Worm (Caenorhabditis elegans) whole organism, L2 larva: Measurements from ENCODE around the gene W06G6.17.

Source experiments
- R02D3.7 ChIP-seq: fragments of 150-350 bp; optimal IDR thresholded peaks from 2 replicates; lab custom pipeline; 2014; ENCODE audit warnings: missing biosample characterization, missing genetic modification characterization
- Y55F3AM.14 ChIP-seq: fragments of 200-800 bp; sonication (Bioruptor generic); optimal IDR thresholded peaks from 2 replicates; lab custom pipeline; 2018; ENCODE audit warnings: mild to moderate bottlenecking, missing genetic modification characterization, missing compliant biosample characterization
- ZK546.5 ChIP-seq: sonication (generic microtip); optimal IDR thresholded peaks from 2 replicates; lab custom pipeline; 2017; ENCODE audit warnings: missing biosample characterization, missing genetic modification characterization
- alr-1 ChIP-seq: fragments of 150-350 bp; optimal IDR thresholded peaks from 2 replicates; lab custom pipeline; 2014; ENCODE audit warnings: missing biosample characterization, missing genetic modification characterization
- aly-2 ChIP-seq: fragments of 150-350 bp; optimal IDR thresholded peaks from 2 replicates; lab custom pipeline; 2014; ENCODE audit warnings: missing biosample characterization, missing genetic modification characterization
- ama-1 ChIP-seq: fragments of 150-350 bp; optimal IDR thresholded peaks from 2 replicates; lab custom pipeline; 2018; ENCODE audit warnings: inconsistent platforms
- blmp-1 ChIP-seq: sonication (generic microtip); optimal IDR thresholded peaks from 2 replicates; lab custom pipeline; 2017; ENCODE audit warnings: missing genetic modification characterization, mild to moderate bottlenecking, missing compliant biosample characterization, antibody characterized with exemption, moderate library complexity; ENCODE audit not compliant: insufficient read depth
- crh-2 ChIP-seq: sonication (generic microtip); optimal IDR thresholded peaks from 2 replicates; lab custom pipeline; 2017; ENCODE audit warnings: missing biosample characterization, missing genetic modification characterization
- dmd-4 ChIP-seq: sonication (generic microtip); optimal IDR thresholded peaks from 2 replicates; lab custom pipeline; 2017; ENCODE audit warnings: missing biosample characterization, missing genetic modification characterization
- egl-27 ChIP-seq: sonication (generic microtip); optimal IDR thresholded peaks from 3 replicates; lab custom pipeline; 2017; ENCODE audit warnings: missing biosample characterization, missing genetic modification reagents, missing genetic modification characterization
- elt-1 ChIP-seq: fragments of 150-350 bp; optimal IDR thresholded peaks from 2 replicates; lab custom pipeline; 2014; ENCODE audit warnings: missing biosample characterization, missing genetic modification characterization
- fos-1 ChIP-seq: fragments of 150-350 bp; optimal IDR thresholded peaks from 2 replicates; lab custom pipeline; 2014; ENCODE audit warnings: missing biosample characterization, missing genetic modification characterization
- gmeb-1 ChIP-seq: fragments of 150-350 bp; optimal IDR thresholded peaks from 2 replicates; lab custom pipeline; 2014; ENCODE audit warnings: missing biosample characterization, missing genetic modification characterization
- lin-13 ChIP-seq: fragments of 150-350 bp; optimal IDR thresholded peaks from 2 replicates; lab custom pipeline; 2014; ENCODE audit warnings: missing biosample characterization, missing genetic modification reagents, missing genetic modification characterization
- lin-39 ChIP-seq: fragments of 150-350 bp; optimal IDR thresholded peaks from 2 replicates; lab custom pipeline; 2014; ENCODE audit warnings: missing biosample characterization, missing genetic modification reagents, missing genetic modification characterization
- lsy-2 ChIP-seq, 2 experiments: fragments of 150-350 bp in 1 of 2; sonication (generic microtip) in 1 of 2; optimal IDR thresholded peaks; 2 replicates each; lab custom pipeline; 2014 to 2017; ENCODE audit warnings: missing biosample characterization in 2 of 2, missing genetic modification characterization in 2 of 2
- mab-5 ChIP-seq: fragments of 150-350 bp; optimal IDR thresholded peaks from 2 replicates; lab custom pipeline; 2014; ENCODE audit warnings: missing biosample characterization, missing genetic modification characterization
- mbf-1 ChIP-seq: sonication (generic microtip); optimal IDR thresholded peaks from 2 replicates; lab custom pipeline; 2017; ENCODE audit warnings: missing biosample characterization, missing genetic modification characterization
- mdl-1 ChIP-seq, 2 experiments: fragments of 150-350 bp in 1 of 2; sonication (generic microtip) in 1 of 2; optimal IDR thresholded peaks; 2 replicates each; lab custom pipeline; 2017; ENCODE audit warnings: missing biosample characterization in 2 of 2, missing genetic modification characterization in 2 of 2
- nhr-129 ChIP-seq: fragments of 150-350 bp; optimal IDR thresholded peaks from 2 replicates; lab custom pipeline; 2014; ENCODE audit warnings: missing biosample characterization, missing genetic modification characterization
- nhr-21 ChIP-seq: fragments of 150-350 bp; optimal IDR thresholded peaks from 2 replicates; lab custom pipeline; 2014; ENCODE audit warnings: missing biosample characterization, missing genetic modification characterization
- nhr-23 ChIP-seq: fragments of 150-350 bp; optimal IDR thresholded peaks from 2 replicates; lab custom pipeline; 2014; ENCODE audit warnings: missing biosample characterization, missing genetic modification reagents, missing genetic modification characterization
- nhr-25 ChIP-seq: fragments of 150-350 bp; sonication (generic microtip); optimal IDR thresholded peaks from 3 replicates; lab custom pipeline; 2014; ENCODE audit warnings: missing biosample characterization, missing genetic modification characterization
- nhr-6 ChIP-seq: fragments of 150-350 bp; optimal IDR thresholded peaks from 2 replicates; lab custom pipeline; 2014; ENCODE audit warnings: missing biosample characterization, missing genetic modification characterization
- nhr-77 ChIP-seq: fragments of 150-350 bp; optimal IDR thresholded peaks from 2 replicates; lab custom pipeline; 2014; ENCODE audit warnings: missing biosample characterization, missing genetic modification characterization
- peb-1 ChIP-seq: fragments of 150-350 bp; optimal IDR thresholded peaks from 2 replicates; lab custom pipeline; 2014; ENCODE audit warnings: missing biosample characterization, missing genetic modification characterization
- sem-4 ChIP-seq: fragments of 150-350 bp; optimal IDR thresholded peaks from 2 replicates; lab custom pipeline; 2014; ENCODE audit warnings: missing biosample characterization, missing genetic modification reagents, missing genetic modification characterization
- skn-1 ChIP-seq: sonication (generic microtip); optimal IDR thresholded peaks from 2 replicates; lab custom pipeline; 2017; ENCODE audit warnings: missing biosample characterization, missing genetic modification characterization
- sma-3 ChIP-seq: sonication (generic microtip); optimal IDR thresholded peaks from 2 replicates; lab custom pipeline; 2016; ENCODE audit warnings: missing genetic modification reagents, missing genetic modification characterization, missing compliant biosample characterization
- sma-9 ChIP-seq, 2 experiments: fragments of 150-350 bp in 1 of 2; sonication (generic microtip) in 1 of 2; optimal IDR thresholded peaks; 2 replicates each; lab custom pipeline; 2014 to 2016; ENCODE audit warnings: missing genetic modification characterization in 2 of 2, mild to moderate bottlenecking in 1 of 2, missing biosample characterization in 1 of 2, missing compliant biosample characterization in 1 of 2, missing genetic modification reagents in 1 of 2, moderate library complexity in 1 of 2
- snpc-4 ChIP-seq: fragments of 150-350 bp; optimal IDR thresholded peaks from 2 replicates; lab custom pipeline; 2014; ENCODE audit warnings: missing biosample characterization, missing genetic modification characterization
- unc-55 ChIP-seq: fragments of 150-350 bp; sonication (generic microtip); optimal IDR thresholded peaks from 3 replicates; lab custom pipeline; 2014; ENCODE audit warnings: missing biosample characterization, missing genetic modification reagents, missing genetic modification characterization
- zag-1 ChIP-seq: fragments of 150-350 bp; optimal IDR thresholded peaks from 2 replicates; lab custom pipeline; 2014; ENCODE audit warnings: missing biosample characterization, missing genetic modification characterization
- ztf-4 ChIP-seq: fragments of 150-350 bp; optimal IDR thresholded peaks from 2 replicates; lab custom pipeline; 2014; ENCODE audit warnings: missing biosample characterization, missing genetic modification characterization

Gene W06G6.17

ce11 chrV:16610791-16611385, 34.2 kb downstream of the W06G6.17 start, which contains the start of gene srw-54:
TSS of gene srw-54 (plus strand) at chrV:16611335.
- peak; percentile 49 for TF ChIP-seq fos-1
- no peak for TF ChIP-seq nhr-25 (tag; lab: Kevin White, UChicago)

- TF ChIP-seq sem-4 (no peak), ama-1 (lab: Kevin White, UChicago) (no peak), fos-1 (peak; percentile 84), zag-1 (tag; lab: Kevin White, UChicago) (no peak), ztf-4 (tag; lab: Kevin White, UChicago) (no peak), aly-2 (tag; lab: Kevin White, UChicago) (no peak), sma-9 (GFP tag; optimal IDR thresholded peaks at IDR 0.05; lab: Kevin White, UChicago) (peak; percentile 10), sma-9 (tag; optimal IDR thresholded peaks at IDR 0.05; lab: Kevin White, UChicago) (no peak), sma-3 (no peak), nhr-25 (tag; lab: Kevin White, UChicago) (no peak), crh-2 (tag; lab: Kevin White, UChicago) (peak; percentile 13), dmd-4 (tag; lab: Kevin White, UChicago) (no peak), nhr-23 (tag; lab: Kevin White, UChicago) (no peak), blmp-1 (tag; lab: Kevin White, UChicago) (no peak), gmeb-1 (tag; lab: Kevin White, UChicago) (no peak), nhr-129 (tag; lab: Kevin White, UChicago) (no peak), nhr-21 (tag; lab: Kevin White, UChicago) (no peak), ZK546.5 (tag; lab: Kevin White, UChicago) (no peak), elt-1 (tag; lab: Kevin White, UChicago) (no peak), mbf-1 (no peak), nhr-6 (tag; lab: Kevin White, UChicago) (no peak), nhr-77 (no peak), unc-55 (GFP tag; lab: Kevin White, UChicago) (no peak)
Measured at ce11 chrV:16610094-16610493, 35.0 kb downstream of the W06G6.17 start.

DNA sequence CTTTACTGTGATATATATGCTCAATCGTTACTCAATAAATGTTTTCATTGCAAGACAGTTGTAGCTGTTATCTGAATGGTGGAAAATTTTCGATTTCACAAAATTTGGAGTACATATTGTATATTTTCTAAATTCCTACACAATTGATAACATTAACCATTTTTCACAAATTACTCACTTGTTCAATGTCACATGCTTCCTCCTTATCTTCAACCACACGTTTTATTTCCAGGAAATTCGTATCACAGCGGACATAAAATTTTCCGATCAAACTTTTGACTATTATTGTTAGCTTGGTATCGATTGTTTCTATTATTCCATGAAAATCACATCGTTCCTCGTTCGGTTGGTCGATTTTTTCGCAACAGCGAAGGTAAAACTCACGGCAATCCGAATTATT, 36.6 kb downstream of the W06G6.17 start:
- TF ChIP-seq sma-3 (no peak), fos-1 (peak; percentile 24), dmd-4 (tag; lab: Kevin White, UChicago) (no peak), mab-5 (tag; lab: Kevin White, UChicago) (no peak), mbf-1 (no peak), lin-13 (GFP tag; lab: Kevin White, UChicago) (no peak), nhr-6 (tag; lab: Kevin White, UChicago) (no peak), Y55F3AM.14 (no peak)
- TF ChIP-seq, all 48 proteins: peak for 1

DNA sequence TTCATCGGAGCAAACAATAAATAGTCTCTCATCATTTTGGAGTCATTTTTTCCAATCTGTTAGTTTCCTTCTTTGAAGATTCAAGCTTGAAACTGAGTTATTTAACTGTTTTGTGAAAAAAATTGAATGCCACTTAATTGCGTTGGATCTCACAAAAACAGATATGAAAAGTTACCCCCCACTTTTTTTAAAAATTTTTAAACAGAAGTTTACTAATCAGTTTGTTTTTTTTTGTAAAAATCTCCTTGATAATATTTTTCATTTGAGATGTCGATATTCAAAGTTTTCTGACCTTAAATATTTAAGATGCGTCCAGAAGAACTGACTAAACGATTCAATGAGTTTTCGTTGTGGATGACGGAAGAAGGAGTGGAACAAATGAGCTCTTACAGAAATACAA, 38.7 kb downstream of the W06G6.17 start, which contains the start of gene Y32B12C.1:
TSS of gene Y32B12C.1 (plus strand) at position 301 of the 400 bp plus-strand sequence.
- no peak for TF ChIP-seq lsy-2 (tag; optimal IDR thresholded peaks at IDR 0.05; lab: Kevin White, UChicago)

DNA sequence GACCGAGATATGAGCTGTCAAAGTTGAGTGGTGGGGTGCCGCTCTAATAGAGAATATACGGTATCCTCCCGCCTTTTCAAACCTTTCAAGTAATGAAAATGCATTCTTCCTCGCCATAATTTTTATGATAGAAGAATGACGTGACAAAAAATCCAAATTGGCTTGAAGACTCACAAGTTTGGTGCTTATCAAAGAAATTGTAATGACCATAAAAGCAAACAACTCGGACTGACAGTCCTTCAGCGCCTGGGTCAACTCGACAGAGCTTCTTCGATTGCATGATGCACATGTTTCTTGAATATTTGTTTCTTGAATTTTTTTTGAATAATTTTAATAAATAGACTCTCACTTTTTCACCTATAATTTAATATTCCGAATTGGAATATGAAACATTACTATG, 39.6 kb downstream of the W06G6.17 start:
- TF ChIP-seq fos-1 (peak; percentile 74), egl-27 (no peak)

- TF ChIP-seq fos-1 (peak; percentile 18), mbf-1 (no peak)
- TF ChIP-seq, all 48 proteins: peak for 1
Measured at ce11 chrV:16604301-16604700, 40.8 kb downstream of the W06G6.17 start.

ce11 chrV:16603102-16603501, 41.9 kb downstream of the W06G6.17 start, which contains the start of gene T03E6.8:
TSS of gene T03E6.8 (minus strand) at chrV:16603202.
- TF ChIP-seq snpc-4 (no peak), skn-1 (tag; lab: Kevin White, UChicago) (no peak), lin-39 (no peak), Y55F3AM.14 (no peak), dmd-4 (tag; lab: Kevin White, UChicago) (no peak), alr-1 (tag; lab: Kevin White, UChicago) (no peak), nhr-6 (tag; lab: Kevin White, UChicago) (no peak), peb-1 (no peak), mdl-1 (tag; optimal IDR thresholded peaks at IDR 0.05; lab: Kevin White, UChicago) (no peak), gmeb-1 (tag; lab: Kevin White, UChicago) (no peak), nhr-129 (tag; lab: Kevin White, UChicago) (no peak), R02D3.7 (tag; lab: Kevin White, UChicago) (no peak)
